Fruit fly (Drosophila melanogaster): ENCODE data around the gene enc.

DNA sequence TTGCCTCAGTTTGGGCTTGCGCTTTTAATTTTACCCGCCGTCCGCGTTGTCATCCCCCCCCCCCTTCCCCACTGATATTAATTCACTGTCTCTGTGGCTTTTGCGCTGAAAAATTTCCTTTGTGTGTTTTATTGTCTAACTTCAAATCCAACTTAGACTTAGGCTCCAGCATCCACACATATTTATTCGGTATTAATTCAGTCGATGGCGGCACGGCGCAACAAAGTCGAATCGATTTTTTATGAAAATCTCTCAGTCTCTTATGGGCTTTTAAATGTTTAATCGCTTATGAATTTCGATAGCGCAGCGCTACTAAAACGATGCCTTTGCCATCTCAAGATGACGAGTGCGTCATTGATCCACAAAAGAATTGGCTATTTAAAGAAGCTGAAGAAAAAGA lies 57.5 kb downstream of the enc start:
- TF ChIP-seq Abd-B (GFP tag; optimal IDR thresholded peaks at IDR 0.05), result no peak
- TF ChIP-seq Rel (GFP tag; optimal IDR thresholded peaks at IDR 0.05), result no peak
- TF ChIP-seq Rel (tag; optimal IDR thresholded peaks at IDR 0.05), result no peak
- no peak for TF ChIP-seq dmrt93B (GFP tag; optimal IDR thresholded peaks at IDR 0.05)
- TF ChIP-seq pan (optimal IDR thresholded peaks at IDR 0.05), result no peak
- TF ChIP-seq h (GFP tag; optimal IDR thresholded peaks at IDR 0.05), result no peak
- TF ChIP-seq psq (GFP tag; optimal IDR thresholded peaks at IDR 0.05), result no peak
- TF ChIP-seq br (GFP tag; optimal IDR thresholded peaks at IDR 0.05), result no peak
- TF ChIP-seq Dif (GFP tag; optimal IDR thresholded peaks at IDR 0.05; ENCODE audit: partially characterized antibody), result no peak
- TF ChIP-seq foxo (GFP tag; optimal IDR thresholded peaks at IDR 0.05), result no peak
